Fruit fly (Drosophila melanogaster): ENCODE data around the gene CG11885.

- no peak for TF ChIP-seq svp (GFP tag)
- TF ChIP-seq Hr4 (GFP tag; optimal IDR thresholded peaks at IDR 0.05): no peak
These were observed 48.7 kb upstream of the CG11885 start for dm6 chr2L:469912-470311.

Data from whole organism, prepupa.